Worm (Caenorhabditis elegans): ENCODE measurements around the gene T06E8.8.

- no peak for TF ChIP-seq klf-2 (GFP tag; conservative IDR thresholded peaks at IDR 0.05)
- TF ChIP-seq ztf-29 (GFP tag; IDR thresholded peaks at IDR 0.05): no peak
- no peak for TF ChIP-seq T22C8.4 (GFP tag; IDR thresholded peaks at IDR 0.05)
- no peak for TF ChIP-seq flt-1 (GFP tag; IDR thresholded peaks at IDR 0.05)
- no peak for TF ChIP-seq tab-1 (GFP tag; IDR thresholded peaks at IDR 0.05)
- no peak for TF ChIP-seq ref-1 (GFP tag; conservative IDR thresholded peaks at IDR 0.05)
- TF ChIP-seq ztf-23 (GFP tag; IDR thresholded peaks at IDR 0.05): no peak
- TF ChIP-seq cog-1 (tag; optimal IDR thresholded peaks at IDR 0.05): no peak
- no peak for TF ChIP-seq med-1 (GFP tag; optimal IDR thresholded peaks at IDR 0.05; ENCODE audit: insufficient read depth)
Observed at ce11 chrV:10046503-10046902, 3.0 kb downstream of the T06E8.8 start.

All from whole organism, midembryonic.